Fruit fly (Drosophila melanogaster) S2 (cell line): ENCODE data around the gene CG34404.

Experiments
- CG8478 ChIP-seq: fragments of >200 bp; optimal IDR thresholded peaks from 2 replicates; lab custom pipeline; 2018
- CTCF ChIP-seq, 2 experiments: fragments of >200 bp; optimal IDR thresholded peaks; 2 replicates each; lab custom pipeline; 2018

- TF ChIP-seq CG8478 (no peak), CTCF (optimal IDR thresholded peaks at IDR 0.05; lab: Kevin White, UChicago) (no peak)
Observed at dm6 chr3R:15374397-15374796, 6.9 kb upstream of the CG34404 start, which contains the start of gene Rbp.
